Worm (Caenorhabditis elegans) whole organism, early embryonic: Measurements from ENCODE around the gene srv-6.

ENCODE experiments used
- F13C5.2 ChIP-seq: sonication (generic microtip); optimal IDR thresholded peaks from 2 replicates; lab custom pipeline; 2017; ENCODE audit warnings: mild to moderate bottlenecking, missing genetic modification characterization, inconsistent platforms, missing compliant biosample characterization
- aly-1 ChIP-seq: sonication (generic microtip); optimal IDR thresholded peaks from 2 replicates; lab custom pipeline; 2016; ENCODE audit warnings: missing genetic modification characterization, missing compliant biosample characterization
- ama-1 ChIP-seq: fragments of 150-350 bp; optimal IDR thresholded peaks from 2 replicates; lab custom pipeline; 2014
- ceh-13 ChIP-seq: fragments of 200-800 bp; sonication (Bioruptor generic); optimal IDR thresholded peaks from 2 replicates; lab custom pipeline; 2018; ENCODE audit warnings: mild to moderate bottlenecking, missing genetic modification characterization, missing compliant biosample characterization
- ceh-36 ChIP-seq: sonication (generic microtip); optimal IDR thresholded peaks from 2 replicates; lab custom pipeline; 2016; ENCODE audit warnings: missing genetic modification characterization, inconsistent platforms, missing compliant biosample characterization
- ets-7 ChIP-seq: sonication (generic microtip); optimal IDR thresholded peaks from 2 replicates; lab custom pipeline; 2016; ENCODE audit warnings: missing genotype, missing genetic modification characterization, missing compliant biosample characterization
- flt-1 ChIP-seq: fragments of 200-800 bp; sonication (Bioruptor generic); IDR thresholded peaks from 2 replicates; pipeline ENCODE4 v1.3.6; 2022; ENCODE audit warnings: missing genetic modification characterization, missing compliant biosample characterization
- hmbx-1 ChIP-seq: sonication (generic microtip); optimal IDR thresholded peaks from 2 replicates; lab custom pipeline; 2016; ENCODE audit warnings: mild to moderate bottlenecking, missing genetic modification characterization, missing compliant biosample characterization
- hmg-4 ChIP-seq: fragments of 200-800 bp; sonication (Bioruptor generic); optimal IDR thresholded peaks from 2 replicates; lab custom pipeline; 2018; ENCODE audit warnings: mild to moderate bottlenecking, missing genetic modification characterization, missing compliant biosample characterization
- hnd-1 ChIP-seq: sonication (generic microtip); optimal IDR thresholded peaks from 2 replicates; lab custom pipeline; 2016; ENCODE audit warnings: missing genetic modification characterization, missing compliant biosample characterization
- pes-1 ChIP-seq: fragments of 200-800 bp; sonication (Bioruptor generic); IDR thresholded peaks from 2 replicates; pipeline ENCODE4 v1.3.6; 2022; ENCODE audit warnings: missing genetic modification reagents, missing genetic modification characterization, missing compliant biosample characterization
- scrt-1 ChIP-seq: fragments of 200-800 bp; sonication (Bioruptor generic); IDR thresholded peaks from 2 replicates; pipeline ENCODE4 v1.3.6; 2022; ENCODE audit warnings: missing genetic modification characterization, missing compliant biosample characterization
- sea-1 ChIP-seq: fragments of 200-800 bp; sonication (Bioruptor generic); conservative IDR thresholded peaks from 2 replicates; pipeline ENCODE4 v1.3.6; 2022; ENCODE audit warnings: missing genetic modification characterization, missing compliant biosample characterization
- tbx-11 ChIP-seq: fragments of 200-800 bp; sonication (Bioruptor generic); IDR thresholded peaks from 2 replicates; pipeline ENCODE4 v1.3.6; 2022; ENCODE audit warnings: missing genetic modification characterization, missing compliant biosample characterization
- tbx-37 ChIP-seq: fragments of 200-800 bp; sonication (Bioruptor generic); conservative IDR thresholded peaks from 2 replicates; pipeline ENCODE4 v1.3.6; 2022; ENCODE audit warnings: missing genetic modification reagents, missing genetic modification characterization, missing compliant biosample characterization
- tra-4 ChIP-seq: sonication (generic microtip); optimal IDR thresholded peaks from 2 replicates; lab custom pipeline; 2017; ENCODE audit warnings: missing genetic modification characterization, missing compliant biosample characterization

srv-6 gene

DNA sequence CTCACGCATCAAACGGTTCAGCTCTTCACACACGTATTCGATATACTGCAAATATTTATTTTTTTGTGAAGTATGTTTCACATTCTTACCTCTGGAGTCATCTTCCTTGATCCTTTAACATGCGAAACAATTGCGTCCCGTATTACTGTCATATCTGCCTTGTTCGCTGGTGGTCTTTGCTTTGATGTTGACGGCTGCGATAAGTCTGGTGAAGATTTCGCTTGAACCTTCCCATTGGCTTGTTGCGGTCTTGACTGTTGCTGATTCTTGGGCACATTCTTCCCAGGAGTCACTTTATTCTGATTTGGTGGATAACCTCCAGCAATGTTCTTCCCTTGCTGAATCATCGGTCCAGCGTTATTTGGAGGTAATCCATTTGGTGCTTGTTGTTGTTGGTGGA lies 46.3 kb downstream of the srv-6 start:
- no peak for TF ChIP-seq hmg-4
- no peak for TF ChIP-seq sea-1 (GFP tag; lab: Robert Waterston, UW)
- TF ChIP-seq tbx-37 (GFP tag; lab: Robert Waterston, UW) = no peak
- no peak for TF ChIP-seq ets-7 (tag; lab: Kevin White, UChicago)
- no peak for TF ChIP-seq tbx-11 (GFP tag; lab: Robert Waterston, UW)
- no peak for TF ChIP-seq hnd-1
- TF ChIP-seq ama-1 = no peak
- no peak for TF ChIP-seq F13C5.2 (tag; lab: Kevin White, UChicago)
- no peak for TF ChIP-seq ceh-36
- TF ChIP-seq flt-1 (GFP tag; lab: Robert Waterston, UW) = no peak
- TF ChIP-seq hmbx-1 = no peak
- no peak for TF ChIP-seq tra-4 (tag; lab: Kevin White, UChicago)

DNA sequence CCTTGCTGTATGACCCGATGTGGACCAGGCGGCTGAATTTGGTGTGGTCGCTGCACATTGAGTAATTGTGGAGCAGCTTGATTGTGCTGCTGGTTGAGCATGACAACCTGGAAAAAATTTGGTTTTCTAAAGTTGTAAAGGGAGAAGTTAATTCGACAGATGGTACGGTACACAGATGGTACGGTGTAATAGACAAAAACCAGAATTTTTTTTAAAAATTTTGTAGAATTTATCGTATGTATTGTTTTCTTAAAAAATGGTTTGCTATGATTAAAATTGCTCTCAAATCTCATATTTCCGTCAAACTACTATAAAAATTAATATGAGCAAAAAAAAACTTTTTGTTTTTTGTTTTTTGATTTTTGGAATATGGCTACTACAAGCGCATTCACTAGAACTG lies 50.0 kb downstream of the srv-6 start, which contains the start of gene pqn-15:
pqn-15 (minus strand) TSS at position 101 of the 400 bp plus-strand sequence.
- TF ChIP-seq pes-1 (no peak), hmbx-1 (no peak), tbx-37 (GFP tag; lab: Robert Waterston, UW) (no peak), flt-1 (GFP tag; lab: Robert Waterston, UW) (no peak), ceh-13 (GFP tag; lab: Kevin White, UChicago) (no peak), ama-1 (no peak), scrt-1 (GFP tag; lab: Robert Waterston, UW) (no peak), hmg-4 (no peak), tra-4 (tag; lab: Kevin White, UChicago) (no peak), aly-1 (no peak)

DNA sequence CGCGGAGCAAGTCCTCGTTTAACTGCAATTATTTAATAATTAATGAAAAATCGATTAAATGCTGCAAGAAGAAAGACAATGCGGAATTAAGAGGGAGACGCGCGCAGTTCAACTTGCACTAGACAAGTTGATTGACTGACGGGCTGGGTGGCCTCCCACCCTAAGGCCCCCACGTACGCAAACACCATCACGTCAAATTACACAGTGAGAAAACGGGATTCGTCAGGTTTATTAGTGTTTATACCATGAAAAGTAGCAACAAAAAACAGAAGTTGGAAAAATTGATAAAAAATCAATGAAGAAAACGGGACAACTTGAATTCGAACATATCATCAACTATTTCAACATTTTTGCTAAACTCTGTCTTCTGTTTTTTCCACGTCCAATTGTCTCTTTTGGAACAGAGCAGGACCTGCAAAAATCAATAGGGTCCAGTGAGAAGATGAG lies 50.7 kb downstream of the srv-6 start:
- TF ChIP-seq aly-1 (no peak), ets-7 (tag; lab: Kevin White, UChicago) (no peak), ama-1 (no peak), tra-4 (tag; lab: Kevin White, UChicago) (no peak), ceh-13 (GFP tag; lab: Kevin White, UChicago) (no peak), tbx-37 (GFP tag; lab: Robert Waterston, UW) (peak; percentile 36; the same call in 1 of the 2 replicates), ceh-36 (peak; percentile 12)
